Fruit fly (Drosophila melanogaster): ENCODE results near the gene AdamTS-A.

DNA sequence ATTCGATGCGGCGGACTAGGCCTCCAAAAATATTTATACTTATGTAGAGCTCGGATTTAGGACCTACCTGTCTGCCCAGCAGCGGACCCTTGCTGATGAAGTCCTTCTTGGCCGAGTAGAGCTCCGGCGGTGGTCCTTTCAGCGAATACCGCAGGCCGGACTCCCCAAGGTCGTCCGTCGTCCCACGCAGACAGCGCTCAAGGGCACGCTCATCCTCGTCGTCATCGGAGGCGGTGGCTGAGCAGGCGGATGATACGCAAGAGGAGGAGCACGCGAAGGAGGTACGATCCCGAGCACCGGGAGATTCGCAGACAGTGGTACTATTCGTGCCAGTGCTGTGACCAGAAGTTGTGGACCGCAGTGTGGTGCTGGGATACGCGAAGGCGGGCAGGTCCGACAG is 1.2 kb downstream of the AdamTS-A start:
- TF ChIP-seq tj (GFP tag; optimal IDR thresholded peaks at IDR 0.05) (no peak), pad (GFP tag; optimal IDR thresholded peaks at IDR 0.05) (no peak), cnc (optimal IDR thresholded peaks at IDR 0.05) (no peak), cic (GFP tag; optimal IDR thresholded peaks at IDR 0.05) (no peak), bab1 (GFP tag; optimal IDR thresholded peaks at IDR 0.05) (no peak), Clk (GFP tag; optimal IDR thresholded peaks at IDR 0.05) (no peak), CG7101 (tag; optimal IDR thresholded peaks at IDR 0.05) (no peak), kay (GFP tag; ENCODE audit: borderline replicate concordance) (no peak), Mnt (GFP tag; optimal IDR thresholded peaks at IDR 0.05) (no peak), CG1620 (GFP tag; optimal IDR thresholded peaks at IDR 0.05) (no peak), Hr96 (GFP tag; optimal IDR thresholded peaks at IDR 0.05) (no peak), CG12768 (GFP tag; optimal IDR thresholded peaks at IDR 0.05) (no peak)
